Fruit fly (Drosophila melanogaster): ENCODE data around the gene CG43084.

The CG43084 gene

dm6 chr3L:15636978-15637377, 13.7 kb upstream of the CG43084 start (continued):
- peak; percentile 29 for TF ChIP-seq CoRest (tag; optimal IDR thresholded peaks at IDR 0.05)
- no peak for TF ChIP-seq gce (GFP tag; IDR thresholded peaks at IDR 0.05)
- TF ChIP-seq ewg (GFP tag; optimal IDR thresholded peaks at IDR 0.05): peak; percentile 29
- TF ChIP-seq E2f2 (GFP tag; IDR thresholded peaks at IDR 0.05): no peak

DNA sequence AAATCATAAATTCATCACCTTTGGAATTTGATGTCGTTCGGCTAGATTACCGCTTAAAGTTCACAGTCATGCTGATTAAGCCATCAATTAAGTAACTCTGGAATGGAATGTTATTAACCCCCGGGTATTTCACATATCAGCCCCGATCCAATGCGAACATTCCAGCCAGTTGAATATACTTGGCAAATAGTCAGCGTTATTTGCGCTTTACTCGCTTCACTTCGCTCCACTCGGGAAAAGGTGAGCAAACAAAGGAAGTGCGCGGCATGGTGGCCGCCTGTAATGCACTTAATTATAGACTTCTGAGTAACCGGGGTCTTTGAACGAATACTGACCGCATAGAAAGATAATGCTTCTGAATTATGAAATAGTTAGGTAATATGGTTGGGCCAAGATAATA, 13.0 kb upstream of the CG43084 start:
- no peak for TF ChIP-seq psq (GFP tag; optimal IDR thresholded peaks at IDR 0.05)
- no peak for TF ChIP-seq CG5180 (GFP tag; optimal IDR thresholded peaks at IDR 0.05)
- no peak for TF ChIP-seq grau (tag; optimal IDR thresholded peaks at IDR 0.05)
- no peak for TF ChIP-seq Sox100B (GFP tag; optimal IDR thresholded peaks at IDR 0.05)
- no peak for TF ChIP-seq Oaz (GFP tag; IDR thresholded peaks at IDR 0.05)
- no peak for TF ChIP-seq CG8089 (GFP tag; optimal IDR thresholded peaks at IDR 0.05)
- peak; percentile 52 for TF ChIP-seq Ets65A (GFP tag)
- TF ChIP-seq Hsf (GFP tag; optimal IDR thresholded peaks at IDR 0.05): no peak
- no peak for TF ChIP-seq NC2α (GFP tag; optimal IDR thresholded peaks at IDR 0.05)
- no peak for TF ChIP-seq CG1832 (GFP tag; optimal IDR thresholded peaks at IDR 0.05)
- no peak for TF ChIP-seq CG32767 (GFP tag; IDR thresholded peaks at IDR 0.05)
- peak; percentile 28 for TF ChIP-seq wek (GFP tag; optimal IDR thresholded peaks at IDR 0.05)
- no peak for TF ChIP-seq gsb-n (tag; optimal IDR thresholded peaks at IDR 0.05)
- TF ChIP-seq CG8765 (GFP tag; IDR thresholded peaks at IDR 0.05): no peak
- peak; percentile 17 for TF ChIP-seq sd (tag; optimal IDR thresholded peaks at IDR 0.05)
- TF ChIP-seq Xrp1 (GFP tag; IDR thresholded peaks at IDR 0.05): peak; percentile 39
- no peak for TF ChIP-seq Med (GFP tag)
- TF ChIP-seq eyg (GFP tag; optimal IDR thresholded peaks at IDR 0.05): no peak
- no peak for TF ChIP-seq CG9817 (tag; optimal IDR thresholded peaks at IDR 0.05)
- TF ChIP-seq Taf1 (GFP tag; IDR thresholded peaks at IDR 0.05): no peak
- no peak for TF ChIP-seq CG11723 (GFP tag; optimal IDR thresholded peaks at IDR 0.05)

dm6 chr3L:15638524-15638923, 12.1 kb upstream of the CG43084 start:
- TF ChIP-seq Kr (GFP tag; optimal IDR thresholded peaks at IDR 0.05) (peak; percentile 24), eve (GFP tag; optimal IDR thresholded peaks at IDR 0.05) (no peak), CG7556 (GFP tag; optimal IDR thresholded peaks at IDR 0.05) (no peak), Ravus (GFP tag; IDR thresholded peaks at IDR 0.05) (no peak), Poxn (GFP tag; IDR thresholded peaks at IDR 0.05) (no peak), maf-S (GFP tag; optimal IDR thresholded peaks at IDR 0.05) (no peak), Pdp1 (GFP tag; optimal IDR thresholded peaks at IDR 0.05) (peak in 1 of 2 experiments; percentile 64), CG11696 (GFP tag; IDR thresholded peaks at IDR 0.05) (0 out of 2 replicates have a peak, but pooled peaks have one; percentile 8), oc (tag; optimal IDR thresholded peaks at IDR 0.05) (peak; percentile 39), CG2116 (GFP tag; optimal IDR thresholded peaks at IDR 0.05) (no peak), ac (GFP tag; optimal IDR thresholded peaks at IDR 0.05) (no peak), vfl (GFP tag; optimal IDR thresholded peaks at IDR 0.05) (no peak), CG7839 (tag; optimal IDR thresholded peaks at IDR 0.05) (no peak), tll (GFP tag; optimal IDR thresholded peaks at IDR 0.05) (peak in 1 of 2 experiments; percentile 81), CG15479 (GFP tag; optimal IDR thresholded peaks at IDR 0.05) (peak; percentile 68), CG6791 (GFP tag; IDR thresholded peaks at IDR 0.05; ENCODE audit: partially characterized antibody) (0 out of 3 replicates have a peak, but pooled peaks have one; percentile 4), crol (GFP tag; IDR thresholded peaks at IDR 0.05) (no peak), Spps (tag; optimal IDR thresholded peaks at IDR 0.05) (no peak), az2 (GFP tag; optimal IDR thresholded peaks at IDR 0.05) (no peak)

All from whole organism, embryonic.